Fruit fly (Drosophila melanogaster): ENCODE results near the gene CG17154.

- TF ChIP-seq CG7101 (tag; optimal IDR thresholded peaks at IDR 0.05) = no peak
- no peak for TF ChIP-seq tj (GFP tag; optimal IDR thresholded peaks at IDR 0.05)
- no peak for TF ChIP-seq toe (GFP tag; optimal IDR thresholded peaks at IDR 0.05)
- no peak for TF ChIP-seq cic (GFP tag; optimal IDR thresholded peaks at IDR 0.05)
Measured at dm6 chr3L:12085691-12086078, 2.7 kb upstream of the CG17154 start.
